Worm (Caenorhabditis elegans): Measurements from ENCODE around the gene bath-23.

- TF ChIP-seq pha-4 (tag; optimal IDR thresholded peaks at IDR 0.05) (no peak), fkh-10 (GFP tag; optimal IDR thresholded peaks at IDR 0.05) (no peak)
Observed at ce11 chrII:3341989-3342388, 29.1 kb upstream of the bath-23 start, which contains the start of gene F14D2.11.
